Worm (Caenorhabditis elegans) whole organism, late embryonic: Measurements from ENCODE around the gene enri-2.
A peak's percentile ranks its signal among the peaks of the same experiment; 100 is the strongest.

Experiments
- C08G9.2 ChIP-seq: sonication (generic microtip); optimal IDR thresholded peaks from 2 replicates; lab custom pipeline; 2016; ENCODE audit warnings: mild to moderate bottlenecking, missing genetic modification characterization, moderate library complexity, missing compliant biosample characterization
- ceh-45 ChIP-seq: fragments of 200-800 bp; sonication (Bioruptor generic); IDR thresholded peaks from 2 replicates; pipeline ENCODE4 v1.3.6; 2022; ENCODE audit warnings: missing genetic modification reagents, missing genetic modification characterization, missing compliant biosample characterization
- elt-4 ChIP-seq: sonication (generic microtip); optimal IDR thresholded peaks from 2 replicates; lab custom pipeline; 2016; ENCODE audit warnings: missing genetic modification characterization, missing compliant biosample characterization
- lim-6 ChIP-seq: sonication (generic microtip); optimal IDR thresholded peaks from 2 replicates; lab custom pipeline; 2016; ENCODE audit warnings: missing genetic modification characterization, missing compliant biosample characterization
- nfya-1 ChIP-seq: sonication (generic microtip); optimal IDR thresholded peaks from 2 replicates; lab custom pipeline; 2017; ENCODE audit warnings: missing genetic modification characterization, mild to moderate bottlenecking, missing compliant biosample characterization, antibody characterized with exemption, moderate library complexity
- odd-2 ChIP-seq: sonication (generic microtip); optimal IDR thresholded peaks from 2 replicates; lab custom pipeline; 2017; ENCODE audit warnings: antibody characterized with exemption, mild to moderate bottlenecking, missing genetic modification characterization, missing compliant biosample characterization
- ref-2 ChIP-seq: sonication (generic microtip); optimal IDR thresholded peaks from 2 replicates; lab custom pipeline; 2016; ENCODE audit warnings: missing genetic modification characterization, missing compliant biosample characterization
- rnt-1 ChIP-seq: sonication (generic microtip); optimal IDR thresholded peaks from 2 replicates; lab custom pipeline; 2016; ENCODE audit warnings: missing genetic modification characterization, missing compliant biosample characterization

DNA sequence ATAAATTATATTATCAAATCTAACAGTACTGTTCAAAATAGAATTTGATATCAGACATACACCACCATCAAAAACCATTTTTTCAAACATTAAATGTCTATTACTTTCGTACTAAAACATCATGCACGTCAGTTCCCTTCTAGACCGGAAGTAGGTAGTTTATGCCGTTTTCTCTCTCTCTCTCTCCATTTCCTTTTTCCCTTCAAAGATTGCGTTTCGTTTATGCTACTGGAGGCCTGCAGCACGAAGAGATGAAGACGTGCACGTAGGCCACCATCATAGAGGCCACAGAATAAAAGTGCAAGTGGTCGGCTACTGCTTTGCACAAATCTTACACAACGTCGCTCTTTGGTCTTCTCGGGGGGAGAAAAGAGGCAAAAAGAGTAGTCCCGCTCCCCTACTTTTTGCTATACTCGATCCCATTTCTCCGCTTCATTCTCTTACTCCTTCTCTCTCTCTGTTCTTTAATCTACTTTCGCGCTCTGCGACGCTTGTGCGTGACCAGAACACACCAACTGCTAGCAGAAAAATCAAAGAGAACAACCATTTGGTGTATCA, 15.9 kb downstream of the enri-2 start:
- TF ChIP-seq rnt-1 (tag; lab: Kevin White, UChicago), result peak; percentile 2
- no peak for TF ChIP-seq C08G9.2 (tag; lab: Kevin White, UChicago)
- TF ChIP-seq lim-6, result no peak
- peak; percentile 49 for TF ChIP-seq nfya-1 (tag; lab: Kevin White, UChicago)
- no peak for TF ChIP-seq ceh-45 (GFP tag; lab: Robert Waterston, UW)
- TF ChIP-seq odd-2 (tag; lab: Kevin White, UChicago), result no peak
- TF ChIP-seq elt-4, result no peak
- no peak for TF ChIP-seq ref-2 (tag; lab: Kevin White, UChicago)
